Fruit fly (Drosophila melanogaster) whole organism: Measurements from ENCODE around the gene Tg.

ENCODE experiments used
- CG8478 ChIP-seq: fragments of >200 bp; optimal IDR thresholded peaks from 2 replicates; lab custom pipeline; 2018; ENCODE audit warnings: inconsistent platforms
- Dll ChIP-seq: fragments of >200 bp; optimal IDR thresholded peaks from 2 replicates; lab custom pipeline; 2017
- pan ChIP-seq: fragments of >200 bp; optimal IDR thresholded peaks from 2 replicates; lab custom pipeline; 2017
- psq ChIP-seq: fragments of >200 bp; optimal IDR thresholded peaks from 2 replicates; lab custom pipeline; 2017
- usp ChIP-seq: fragments of >200 bp; optimal IDR thresholded peaks from 2 replicates; lab custom pipeline; 2017; ENCODE audit warnings: missing biosample characterization, missing genetic modification characterization, mixed read lengths

DNA sequence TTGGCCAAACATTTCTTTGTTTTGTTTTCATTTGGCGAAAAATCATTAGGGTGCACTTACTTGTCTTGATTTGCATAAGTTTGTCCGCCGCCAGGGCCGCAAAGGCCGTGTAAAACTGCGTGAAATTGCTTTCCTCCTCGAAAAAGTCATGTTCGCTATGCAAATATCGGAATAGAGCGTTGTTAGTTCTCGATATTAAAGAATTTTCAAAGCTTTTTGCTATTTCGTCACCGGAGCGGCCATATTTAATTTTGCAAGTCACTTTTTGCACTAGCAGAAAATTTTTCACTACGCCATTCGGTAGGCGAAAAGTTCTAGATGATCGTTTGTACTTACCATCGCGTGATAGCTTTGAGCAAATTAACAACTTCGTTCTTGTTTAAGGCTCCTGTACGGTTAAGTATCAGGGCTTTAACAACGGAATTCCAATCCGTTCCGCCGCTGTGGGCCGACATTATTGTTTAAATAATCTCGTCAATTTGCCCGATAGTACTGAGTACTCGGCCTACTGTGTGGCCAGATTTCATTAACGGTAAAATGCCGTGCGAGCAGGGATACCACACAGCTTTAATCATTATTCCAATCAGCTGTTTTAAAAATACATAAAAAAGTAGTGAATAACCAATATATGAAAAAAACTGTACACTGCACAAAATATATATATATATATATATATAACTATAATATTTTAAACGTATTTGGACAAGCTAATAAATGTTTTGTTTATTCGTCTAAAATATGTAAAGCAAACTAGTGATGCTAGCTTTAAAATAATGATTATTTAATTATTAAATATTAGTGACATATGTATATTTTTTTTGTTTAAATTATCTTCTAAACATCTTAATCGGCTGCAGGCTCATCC lies 60.1 kb downstream of the Tg start, which contains the start of gene poe:
- no peak for TF ChIP-seq Dll (lab: Kevin White, UChicago)
- TF ChIP-seq CG8478, result no peak
- TF ChIP-seq psq (lab: Kevin White, UChicago), result no peak
- TF ChIP-seq usp (GFP tag; lab: Kevin White, UChicago), result no peak
- no peak for TF ChIP-seq pan (lab: Kevin White, UChicago)
